Worm (Caenorhabditis elegans): Measurements from ENCODE around the gene ess-2.
A peak's percentile ranks its signal among the peaks of the same experiment; 100 is the strongest.

The ess-2 gene

ce11 chrIII:8449160-8449807, 40.9 kb downstream of the ess-2 start, which contains the start of gene mrpl-32:
TSS of gene mrpl-32 (plus strand) at chrIII:8449757.
- no peak for TF ChIP-seq ceh-32 (tag; optimal IDR thresholded peaks at IDR 0.05; ENCODE audit: poor library complexity)
- TF ChIP-seq mxl-3 (GFP tag; optimal IDR thresholded peaks at IDR 0.05), result no peak
- peak; percentile 75 for TF ChIP-seq arid-1 (GFP tag; conservative IDR thresholded peaks at IDR 0.05)
- 0 out of 2 replicates have a peak, but pooled peaks have one; percentile 15 for TF ChIP-seq Y75B8A.6 (GFP tag; IDR thresholded peaks at IDR 0.05)
- TF ChIP-seq egl-43 (GFP tag; IDR thresholded peaks at IDR 0.05), result no peak
- no peak for TF ChIP-seq ztf-7 (tag; optimal IDR thresholded peaks at IDR 0.05)
- TF ChIP-seq madf-9 (GFP tag; conservative IDR thresholded peaks at IDR 0.05), result no peak
- no peak for TF ChIP-seq F26F4.8 (GFP tag; conservative IDR thresholded peaks at IDR 0.05)
- no peak for TF ChIP-seq lin-29 (GFP tag; IDR thresholded peaks at IDR 0.05)
- peak; percentile 66 for TF ChIP-seq dve-1 (tag; optimal IDR thresholded peaks at IDR 0.05; ENCODE audit: insufficient read depth)
- peak; percentile 56 for TF ChIP-seq Y48G9A.11 (GFP tag; IDR thresholded peaks at IDR 0.05)
- TF ChIP-seq lin-1 (GFP tag; IDR thresholded peaks at IDR 0.05), result peak; percentile 71; the same call in 1 of the 2 replicates
- TF ChIP-seq pha-4 (GFP tag; IDR thresholded peaks at IDR 0.05), result peak; percentile 30; the same call in 1 of the 2 replicates
- TF ChIP-seq pha-4 (tag; optimal IDR thresholded peaks at IDR 0.05), result peak; percentile 26
- peak; percentile 15 for TF ChIP-seq nhr-6 (tag; optimal IDR thresholded peaks at IDR 0.05)
- no peak for TF ChIP-seq mdt-29 (GFP tag; IDR thresholded peaks at IDR 0.05)
- peak; percentile 2 for TF ChIP-seq nhr-111 (GFP tag; optimal IDR thresholded peaks at IDR 0.05)
- TF ChIP-seq ama-1 (optimal IDR thresholded peaks at IDR 0.05), result peak; percentile 16
- no peak for TF ChIP-seq ctbp-1 (GFP tag; IDR thresholded peaks at IDR 0.05)
- TF ChIP-seq lin-38 (GFP tag; IDR thresholded peaks at IDR 0.05), result peak; percentile 77
- TF ChIP-seq daf-16 (GFP tag; optimal IDR thresholded peaks at IDR 0.05), result peak; percentile 10 to 41
- peak; percentile 11 for TF ChIP-seq daf-16 (tag; optimal IDR thresholded peaks at IDR 0.05)
- TF ChIP-seq F49E8.2 (tag; optimal IDR thresholded peaks at IDR 0.05; ENCODE audit: borderline replicate concordance), result peak; percentile 73
- TF ChIP-seq duxl-1 (tag; optimal IDR thresholded peaks at IDR 0.05; ENCODE audit: poor library complexity), result no peak
- no peak for TF ChIP-seq hmg-1.1 (GFP tag; IDR thresholded peaks at IDR 0.05)
- no peak for TF ChIP-seq F10B5.3 (tag; optimal IDR thresholded peaks at IDR 0.05)
- TF ChIP-seq zip-11 (GFP tag; IDR thresholded peaks at IDR 0.05), result peak; percentile 32; the same call in 1 of the 2 replicates
- no peak for TF ChIP-seq spr-1 (tag; optimal IDR thresholded peaks at IDR 0.05)
- peak; percentile 40 for TF ChIP-seq lir-3 (tag; optimal IDR thresholded peaks at IDR 0.05)
- peak; percentile 50 for TF ChIP-seq mes-2 (tag; optimal IDR thresholded peaks at IDR 0.05; ENCODE audit: poor library complexity, severe bottlenecking)
- no peak for TF ChIP-seq ceh-82 (tag; optimal IDR thresholded peaks at IDR 0.05)
- TF ChIP-seq Y5F2A.4 (GFP tag; optimal IDR thresholded peaks at IDR 0.05), result peak; percentile 50
- TF ChIP-seq T26A8.4 (GFP tag; IDR thresholded peaks at IDR 0.05), result no peak
- TF ChIP-seq madf-5 (GFP tag; IDR thresholded peaks at IDR 0.05), result no peak
- TF ChIP-seq zfp-3 (GFP tag; conservative IDR thresholded peaks at IDR 0.05), result 0 out of 2 replicates have a peak, but pooled peaks have one; percentile 23
- 0 out of 2 replicates have a peak, but pooled peaks have one; percentile 56 for TF ChIP-seq lim-7 (GFP tag; IDR thresholded peaks at IDR 0.05)
- TF ChIP-seq dpl-1 (GFP tag; optimal IDR thresholded peaks at IDR 0.05), result peak; percentile 9
- peak in 1 of 2 experiments; percentile 74 for TF ChIP-seq lsy-2 (tag; optimal IDR thresholded peaks at IDR 0.05)
- no peak for TF ChIP-seq attf-4 (tag; optimal IDR thresholded peaks at IDR 0.05)
- TF ChIP-seq nhr-102 (tag; optimal IDR thresholded peaks at IDR 0.05), result peak; percentile 35
- no peak for TF ChIP-seq R02D3.7 (tag; optimal IDR thresholded peaks at IDR 0.05)
- TF ChIP-seq aly-2 (tag; optimal IDR thresholded peaks at IDR 0.05), result no peak
- peak; percentile 75 for TF ChIP-seq T20F7.1 (GFP tag; optimal IDR thresholded peaks at IDR 0.05)
- TF ChIP-seq snpc-1.2 (GFP tag; IDR thresholded peaks at IDR 0.05), result peak; percentile 28; the same call in 1 of the 2 replicates
- TF ChIP-seq mep-1 (tag; optimal IDR thresholded peaks at IDR 0.05), result peak; percentile 63
- peak; percentile 33; the same call in 1 of the 2 replicates for TF ChIP-seq php-3 (GFP tag; IDR thresholded peaks at IDR 0.05)
- peak; percentile 42; the same call in 1 of the 2 replicates for TF ChIP-seq vab-7 (GFP tag; IDR thresholded peaks at IDR 0.05)
- no peak for TF ChIP-seq tag-97 (GFP tag; IDR thresholded peaks at IDR 0.05)
